Worm (Caenorhabditis elegans): ENCODE results near the gene tos-1.

DNA sequence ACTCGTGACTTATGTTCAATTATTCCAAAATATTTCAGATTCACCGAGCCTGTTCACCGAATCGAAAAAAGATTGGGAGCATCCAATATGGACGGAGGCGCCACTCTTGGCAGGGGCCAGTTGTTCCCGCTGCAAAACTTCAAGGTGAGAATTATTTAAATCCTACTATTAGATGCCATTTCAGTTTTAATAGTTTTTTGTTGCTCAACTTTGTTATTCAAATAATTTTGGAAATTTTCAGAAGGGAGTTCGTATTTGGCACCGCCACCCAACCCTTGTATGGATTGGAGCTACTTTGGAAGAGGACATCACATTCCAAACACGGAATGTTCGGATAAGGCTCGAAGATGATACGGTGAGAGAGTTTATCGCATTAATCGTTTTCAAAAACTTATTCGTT is 42.1 kb upstream of the tos-1 start, which contains the start of gene hum-2:
- TF ChIP-seq him-1 (tag; optimal IDR thresholded peaks at IDR 0.05), result no peak
- TF ChIP-seq W03F9.2 (tag; optimal IDR thresholded peaks at IDR 0.05), result no peak
